Fruit fly (Drosophila melanogaster): ENCODE data around the gene dnk.

dnk gene

DNA sequence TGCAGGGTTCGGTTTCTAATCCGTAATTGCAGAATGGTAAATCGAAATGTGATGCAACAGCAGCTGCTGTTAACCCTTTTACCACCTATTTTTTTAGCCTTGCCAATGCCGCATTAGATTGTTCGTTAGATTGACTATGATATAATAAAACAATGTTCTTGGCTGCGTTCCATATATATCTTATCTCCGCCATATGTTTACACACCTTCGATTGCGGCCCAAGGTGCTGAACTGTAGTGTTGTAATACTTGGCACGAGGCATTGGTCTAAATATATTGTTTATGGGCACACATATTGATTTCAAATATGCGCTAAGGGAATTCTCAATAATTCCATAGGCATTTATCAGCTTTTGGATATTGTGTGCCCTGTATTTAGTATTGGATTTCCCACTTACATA is 10.9 kb downstream of the dnk start:
- no peak for TF ChIP-seq noc (tag; optimal IDR thresholded peaks at IDR 0.05)

- TF ChIP-seq noc (tag; optimal IDR thresholded peaks at IDR 0.05), result no peak
Measured at dm6 chr3R:18993159-18993558, 12.4 kb downstream of the dnk start.

- TF ChIP-seq noc (tag; optimal IDR thresholded peaks at IDR 0.05), result no peak
Measured at dm6 chr3R:18995556-18996272, 14.9 kb downstream of the dnk start.

- no peak for TF ChIP-seq noc (tag; optimal IDR thresholded peaks at IDR 0.05)
Measured at dm6 chr3R:18997388-18998287, 16.8 kb downstream of the dnk start.

DNA sequence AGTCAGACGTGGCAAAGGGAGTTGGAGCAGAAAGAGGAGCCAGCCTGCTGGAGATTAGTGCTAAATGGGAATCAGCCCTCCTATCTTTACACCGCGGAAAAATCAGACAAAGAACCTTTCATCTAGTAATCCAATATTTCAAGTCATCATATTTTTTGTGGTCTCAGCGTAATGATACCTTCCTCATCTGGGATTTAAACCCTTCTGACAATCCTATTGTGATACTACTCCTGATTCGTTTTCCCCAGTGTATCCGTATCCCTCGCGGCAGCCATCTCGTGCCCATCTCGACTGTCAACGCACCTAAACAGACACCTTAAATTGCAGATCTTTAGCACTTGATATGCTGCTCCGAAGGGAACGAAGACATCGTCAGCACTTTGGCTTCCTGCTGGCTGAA is 17.6 kb downstream of the dnk start:
- TF ChIP-seq noc (tag; optimal IDR thresholded peaks at IDR 0.05), result no peak

- no peak for TF ChIP-seq noc (tag; optimal IDR thresholded peaks at IDR 0.05)
Measured at dm6 chr3R:18999906-19000451, 19.2 kb downstream of the dnk start.

DNA sequence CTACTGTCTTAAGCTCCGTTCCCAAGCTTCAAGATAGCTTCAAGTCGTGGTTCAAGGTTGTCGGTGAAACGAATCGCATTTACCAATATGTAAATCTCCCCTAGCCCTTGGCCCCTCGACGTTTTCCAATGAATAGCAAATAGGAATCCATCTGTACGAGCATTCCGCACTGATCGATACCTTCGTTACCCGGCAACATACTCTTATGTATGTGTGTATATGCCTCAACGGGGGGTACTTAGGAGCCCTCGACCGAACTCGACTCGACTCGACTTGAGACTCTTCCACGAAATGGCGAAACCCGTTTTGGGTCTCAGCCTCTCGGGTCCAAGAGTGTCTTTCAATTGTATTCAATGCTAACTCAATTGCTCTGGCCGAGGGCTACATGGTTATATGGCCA is 20.9 kb downstream of the dnk start:
- TF ChIP-seq noc (tag; optimal IDR thresholded peaks at IDR 0.05), result no peak

DNA sequence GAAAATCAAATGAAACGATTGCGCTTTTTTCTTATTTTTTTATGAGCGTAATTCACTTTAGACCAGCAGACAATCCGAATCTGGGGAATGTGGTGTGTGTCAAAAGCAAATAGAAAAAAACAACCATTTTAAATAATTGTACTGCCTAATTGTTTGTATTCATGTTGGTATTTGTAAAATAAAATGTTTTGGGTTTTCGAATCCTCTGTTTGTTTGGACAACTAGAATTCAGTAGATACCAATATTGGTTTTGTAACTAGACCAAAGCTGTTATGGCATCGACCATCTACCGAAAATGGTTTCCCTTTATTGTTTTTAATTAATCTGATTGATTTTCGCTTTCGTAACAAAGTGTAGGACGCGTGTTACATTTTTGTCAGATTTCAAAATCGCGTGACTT is 30.1 kb downstream of the dnk start:
- TF ChIP-seq noc (tag; optimal IDR thresholded peaks at IDR 0.05), result no peak

DNA sequence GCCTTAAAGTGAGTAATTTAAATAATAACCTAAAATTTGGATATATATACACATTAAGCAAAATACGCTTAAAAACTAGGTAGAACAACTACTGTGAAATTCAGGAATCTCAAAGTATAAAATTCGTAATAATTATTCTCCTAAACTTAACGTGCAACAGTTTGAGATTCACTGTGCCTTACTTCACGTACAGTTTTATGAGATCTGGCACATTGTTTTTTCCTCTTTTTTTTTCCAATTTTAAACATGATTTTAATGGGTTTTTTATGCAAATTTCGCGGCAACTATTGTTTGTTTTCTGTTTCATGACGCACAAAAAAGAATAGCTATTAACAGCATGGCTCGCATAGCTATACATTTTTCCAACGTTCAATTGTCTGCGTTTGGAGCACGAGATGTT is 31.1 kb downstream of the dnk start:
- no peak for TF ChIP-seq noc (tag; optimal IDR thresholded peaks at IDR 0.05)

dm6 chr3R:19014027-19014426 is 33.2 kb downstream of the dnk start:
- no peak for TF ChIP-seq noc (tag; optimal IDR thresholded peaks at IDR 0.05)

- TF ChIP-seq noc (tag; optimal IDR thresholded peaks at IDR 0.05), result no peak
Measured at dm6 chr3R:19014742-19015422, 34.1 kb downstream of the dnk start.

dm6 chr3R:19015423-19015810 is 34.6 kb downstream of the dnk start:
- no peak for TF ChIP-seq noc (tag; optimal IDR thresholded peaks at IDR 0.05)

DNA sequence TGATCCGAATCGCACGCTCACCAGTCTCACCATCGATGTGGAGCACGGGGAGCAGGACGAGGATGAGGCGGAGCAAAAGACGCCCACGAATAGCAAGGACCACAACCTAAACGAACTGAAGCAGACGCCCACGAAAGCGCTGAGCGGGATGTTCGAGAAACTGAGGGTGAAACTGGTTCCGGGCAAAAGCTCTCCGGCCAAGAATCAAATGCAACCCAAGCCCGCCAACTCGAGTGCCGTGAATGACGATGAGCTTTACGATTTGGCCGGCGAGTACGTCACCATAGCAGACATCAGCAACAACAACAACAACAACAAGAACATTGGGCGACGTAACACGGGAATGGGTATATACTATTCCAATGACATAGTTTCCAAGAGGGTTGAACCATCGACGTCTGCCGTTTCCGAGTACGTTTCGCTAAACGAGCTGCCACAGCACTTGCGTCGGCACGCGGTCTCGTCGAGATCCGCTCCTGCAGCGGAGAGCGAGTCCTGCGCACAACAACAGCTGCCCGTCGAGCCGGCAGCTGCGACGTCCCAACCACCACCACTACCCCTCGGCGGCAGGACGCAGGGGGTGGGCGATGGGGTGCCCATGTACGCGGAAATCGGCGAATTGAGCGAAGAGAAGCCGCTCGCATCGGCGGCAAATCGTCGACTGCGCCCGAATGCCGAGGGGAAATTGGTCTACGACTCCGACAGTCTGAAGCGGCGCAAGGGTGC is 36.7 kb downstream of the dnk start:
- TF ChIP-seq noc (tag; optimal IDR thresholded peaks at IDR 0.05), result no peak

DNA sequence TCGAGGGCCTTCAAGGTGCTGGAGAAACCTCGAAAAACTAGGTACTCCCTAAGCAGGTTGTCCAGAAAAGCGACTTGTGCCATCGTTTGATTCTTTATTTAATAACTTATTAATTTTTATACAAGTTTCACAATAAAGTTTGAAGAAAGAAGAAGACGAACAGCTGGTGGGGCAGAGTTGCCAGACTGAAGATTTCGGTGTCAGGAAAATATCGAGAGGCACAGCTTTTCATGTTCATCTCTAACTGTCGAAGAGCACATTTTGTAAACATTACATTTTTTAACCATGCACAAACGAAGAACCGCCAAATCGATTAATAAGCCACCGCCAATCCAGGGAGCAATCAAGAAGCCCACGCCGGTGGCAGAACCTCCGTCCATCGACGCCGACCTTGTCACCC is 43.1 kb downstream of the dnk start, which contains the start of the genes CG6005 and CG14286:
CG6005 (minus strand) TSS at position 169 of the 400 bp plus-strand sequence.
CG14286 (plus strand) TSS at position 231 of the 400 bp plus-strand sequence.
- TF ChIP-seq noc (tag; optimal IDR thresholded peaks at IDR 0.05), result no peak

- TF ChIP-seq noc (tag; optimal IDR thresholded peaks at IDR 0.05), result no peak
Measured at dm6 chr3R:19024761-19025160, 44.0 kb downstream of the dnk start, which contains the start of gene CG14285. CG14285 (plus strand) TSS chr3R:19025099.

Data from whole organism, larva.